Fruit fly (Drosophila melanogaster) whole organism, embryonic: ENCODE results near the gene CG14230.
A peak's percentile ranks its signal among the peaks of the same experiment; 100 is the strongest.

ENCODE experiments used
- Asciz ChIP-seq: fragments of 200-800 bp; sonication (Bioruptor generic); optimal IDR thresholded peaks from 2 replicates; lab custom pipeline; 2017; ENCODE audit warnings: missing biosample characterization, mild to moderate bottlenecking, missing genetic modification characterization, missing genetic modification reagents
- Atf-2 ChIP-seq: fragments of 200-800 bp; sonication (Bioruptor generic); optimal IDR thresholded peaks from 2 replicates; lab custom pipeline; 2016; ENCODE audit warnings: missing biosample characterization, missing genetic modification characterization
- CG10267 ChIP-seq: fragments of 200-800 bp; sonication (Bioruptor generic); optimal IDR thresholded peaks from 2 replicates; lab custom pipeline; 2018; ENCODE audit warnings: missing biosample characterization, mild to moderate bottlenecking, missing genetic modification characterization, moderate library complexity
- CG10431 ChIP-seq: fragments of 200-800 bp; sonication (Bioruptor generic); optimal IDR thresholded peaks from 3 replicates; lab custom pipeline; 2018; ENCODE audit warnings: missing biosample characterization, mild to moderate bottlenecking, missing genetic modification characterization
- CG11085 ChIP-seq: fragments of 200-800 bp; sonication (Bioruptor generic); IDR thresholded peaks from 2 replicates; pipeline ENCODE4 v1.3.6; 2022; ENCODE audit warnings: missing biosample characterization, missing genetic modification characterization
- CG11560 ChIP-seq: fragments of 200-800 bp; sonication (Bioruptor generic); IDR thresholded peaks from 3 replicates; pipeline ENCODE4 v1.3.6; 2022; ENCODE audit warnings: missing biosample characterization, missing genetic modification characterization
- CG11695 ChIP-seq: fragments of 200-800 bp; sonication (Bioruptor generic); IDR thresholded peaks from 3 replicates; pipeline ENCODE4 v1.3.6; 2022; ENCODE audit warnings: missing biosample characterization, missing genetic modification characterization
- CG11696 ChIP-seq: fragments of 200-800 bp; sonication (Bioruptor generic); IDR thresholded peaks from 2 replicates; pipeline ENCODE4 v1.3.6; 2022; ENCODE audit warnings: missing biosample characterization, missing genetic modification characterization
- CG12071 ChIP-seq: fragments of 200-800 bp; sonication (Bioruptor generic); optimal IDR thresholded peaks from 3 replicates; lab custom pipeline; 2018; ENCODE audit warnings: missing biosample characterization, mild to moderate bottlenecking, missing genetic modification characterization
- CG12104 ChIP-seq: fragments of 200-800 bp; sonication (Bioruptor generic); optimal IDR thresholded peaks from 3 replicates; lab custom pipeline; 2016; ENCODE audit warnings: missing biosample characterization, missing genetic modification characterization
- CG12391 ChIP-seq: fragments of 200-800 bp; sonication (Bioruptor generic); optimal IDR thresholded peaks from 3 replicates; lab custom pipeline; 2018; ENCODE audit warnings: missing biosample characterization, mild to moderate bottlenecking, missing genetic modification characterization, moderate library complexity
- CG12769 ChIP-seq: fragments of 200-800 bp; sonication (Bioruptor generic); optimal IDR thresholded peaks from 2 replicates; lab custom pipeline; 2019; ENCODE audit warnings: missing biosample characterization, mild to moderate bottlenecking, missing genetic modification characterization, moderate library complexity
- CG13287 ChIP-seq: fragments of 200-800 bp; sonication (Bioruptor generic); IDR thresholded peaks from 2 replicates; pipeline ENCODE4 v1.3.6; 2022; ENCODE audit warnings: missing biosample characterization, missing genetic modification characterization; ENCODE audit not compliant: partially characterized antibody
- CG18599 ChIP-seq: fragments of 200-800 bp; sonication (Bioruptor generic); optimal IDR thresholded peaks from 3 replicates; lab custom pipeline; 2017; ENCODE audit warnings: missing biosample characterization, missing genetic modification characterization, mild to moderate bottlenecking, moderate library complexity, missing genetic modification reagents
- CG2889 ChIP-seq: fragments of 200-800 bp; sonication (Bioruptor generic); IDR thresholded peaks from 3 replicates; pipeline ENCODE4 v1.3.6; 2022; ENCODE audit warnings: missing biosample characterization, missing genetic modification characterization
- CG31224 ChIP-seq: fragments of 200-800 bp; sonication (Bioruptor generic); IDR thresholded peaks from 2 replicates; pipeline ENCODE4 v1.3.6; 2022; ENCODE audit warnings: missing biosample characterization, missing genetic modification characterization
- CG3847 ChIP-seq: fragments of 200-800 bp; sonication (Bioruptor generic); IDR thresholded peaks from 2 replicates; pipeline ENCODE4 v1.3.6; 2022; ENCODE audit warnings: missing biosample characterization, missing genetic modification characterization
- CG4404 ChIP-seq: fragments of 200-800 bp; sonication (Bioruptor generic); IDR thresholded peaks from 2 replicates; pipeline ENCODE4 v1.3.6; 2022; ENCODE audit warnings: missing biosample characterization, missing genetic modification characterization
- CG7271 ChIP-seq: fragments of 200-800 bp; sonication (Bioruptor generic); optimal IDR thresholded peaks from 2 replicates; lab custom pipeline; 2018; ENCODE audit warnings: missing biosample characterization, mild to moderate bottlenecking, missing genetic modification characterization, moderate library complexity
- CG7357 ChIP-seq: fragments of 200-800 bp; sonication (Bioruptor generic); IDR thresholded peaks from 3 replicates; pipeline ENCODE4 v1.3.6; 2022; ENCODE audit warnings: missing biosample characterization, missing genetic modification characterization
- CG7987 ChIP-seq: fragments of 200-800 bp; sonication (Bioruptor generic); optimal IDR thresholded peaks from 2 replicates; lab custom pipeline; 2018; ENCODE audit warnings: missing biosample characterization, mild to moderate bottlenecking, missing genetic modification characterization, moderate library complexity
- CG8281 ChIP-seq: fragments of 200-800 bp; sonication (Bioruptor generic); optimal IDR thresholded peaks from 2 replicates; lab custom pipeline; 2018; ENCODE audit warnings: missing biosample characterization, mild to moderate bottlenecking, missing genetic modification characterization, moderate library complexity
- CG8290 ChIP-seq, 3 experiments: fragments of 200-800 bp; sonication (Bioruptor generic); optimal IDR thresholded peaks; 2 replicates each; lab custom pipeline; 2016 to 2019; ENCODE audit warnings: missing biosample characterization in 3 of 3, missing genetic modification characterization in 3 of 3, mild to moderate bottlenecking in 2 of 3, moderate library complexity in 1 of 3
- CG9727 ChIP-seq: fragments of 200-800 bp; sonication (Bioruptor generic); optimal IDR thresholded peaks from 3 replicates; lab custom pipeline; 2017; ENCODE audit warnings: missing biosample characterization, mild to moderate bottlenecking, missing genetic modification characterization
- CG9797 ChIP-seq: fragments of 200-800 bp; sonication (Bioruptor generic); optimal IDR thresholded peaks from 3 replicates; lab custom pipeline; 2018; ENCODE audit warnings: missing biosample characterization, mild to moderate bottlenecking, missing genetic modification characterization
- CHES-1-like ChIP-seq: fragments of 200-800 bp; sonication (Bioruptor generic); optimal IDR thresholded peaks from 2 replicates; lab custom pipeline; 2016; ENCODE audit warnings: missing biosample characterization, missing genetic modification characterization
- CkIIα-i1 ChIP-seq: fragments of 200-800 bp; sonication (Bioruptor generic); IDR thresholded peaks from 2 replicates; pipeline ENCODE4 v1.3.6; 2022; ENCODE audit warnings: missing biosample characterization, missing genetic modification characterization
- Dref ChIP-seq: fragments of 200-800 bp; sonication (Bioruptor generic); IDR thresholded peaks from 2 replicates; pipeline ENCODE4 v1.3.6; 2022; ENCODE audit warnings: missing biosample characterization, missing genetic modification characterization
- Optix ChIP-seq: fragments of 200-800 bp; sonication (Bioruptor generic); IDR thresholded peaks from 3 replicates; pipeline ENCODE4 v1.3.6; 2022; ENCODE audit warnings: missing biosample characterization, missing genetic modification characterization
- Sox102F ChIP-seq: fragments of 200-800 bp; sonication (Bioruptor generic); optimal IDR thresholded peaks from 2 replicates; lab custom pipeline; 2018; ENCODE audit warnings: missing biosample characterization, mild to moderate bottlenecking, missing genetic modification characterization, moderate library complexity
- Ssrp ChIP-seq: fragments of 200-800 bp; sonication (Bioruptor generic); optimal IDR thresholded peaks from 2 replicates; lab custom pipeline; 2018; ENCODE audit warnings: missing biosample characterization, mild to moderate bottlenecking, missing genetic modification characterization, moderate library complexity
- Xrp1 ChIP-seq: fragments of 200-800 bp; sonication (Bioruptor generic); IDR thresholded peaks from 2 replicates; pipeline ENCODE4 v1.3.6; 2022; ENCODE audit warnings: missing biosample characterization, missing genetic modification characterization
- cato ChIP-seq: fragments of 200-800 bp; sonication (Bioruptor generic); optimal IDR thresholded peaks from 2 replicates; lab custom pipeline; 2016; ENCODE audit warnings: missing biosample characterization, missing genetic modification characterization, borderline replicate concordance
- chn ChIP-seq: fragments of 200-800 bp; sonication (Bioruptor generic); optimal IDR thresholded peaks from 2 replicates; lab custom pipeline; 2016; ENCODE audit warnings: missing biosample characterization, missing genetic modification characterization
- dan ChIP-seq: fragments of 200-800 bp; sonication (Bioruptor generic); IDR thresholded peaks from 2 replicates; pipeline ENCODE4 v1.3.6; 2022; ENCODE audit warnings: missing biosample characterization, missing genetic modification characterization
- fd64A ChIP-seq: fragments of 200-800 bp; sonication (Bioruptor generic); optimal IDR thresholded peaks from 3 replicates; lab custom pipeline; 2018; ENCODE audit warnings: missing biosample characterization, mild to moderate bottlenecking, missing genetic modification characterization
- fu2 ChIP-seq: fragments of 200-800 bp; sonication (Bioruptor generic); optimal IDR thresholded peaks from 2 replicates; lab custom pipeline; 2016; ENCODE audit warnings: missing biosample characterization, missing genetic modification characterization
- hbn ChIP-seq: fragments of 200-800 bp; sonication (Bioruptor generic); IDR thresholded peaks from 2 replicates; pipeline ENCODE4 v1.3.6; 2022; ENCODE audit warnings: missing biosample characterization, missing genetic modification characterization; ENCODE audit not compliant: partially characterized antibody
- jing ChIP-seq: fragments of 200-800 bp; sonication (Bioruptor generic); optimal IDR thresholded peaks from 2 replicates; lab custom pipeline; 2018; ENCODE audit warnings: missing biosample characterization, mild to moderate bottlenecking, missing genetic modification characterization
- pum ChIP-seq: fragments of 200-800 bp; sonication (Bioruptor generic); optimal IDR thresholded peaks from 2 replicates; lab custom pipeline; 2016; ENCODE audit warnings: missing biosample characterization, missing genetic modification characterization
- ranshi ChIP-seq: fragments of 200-800 bp; sonication (Bioruptor generic); IDR thresholded peaks from 2 replicates; pipeline ENCODE4 v1.3.6; 2022; ENCODE audit warnings: missing biosample characterization, missing genetic modification characterization
- ro ChIP-seq: fragments of 200-800 bp; sonication (Bioruptor generic); IDR thresholded peaks from 2 replicates; pipeline ENCODE4 v1.3.6; 2022; ENCODE audit warnings: missing biosample characterization, missing genetic modification characterization
- sd ChIP-seq: fragments of 200-800 bp; sonication (Bioruptor generic); optimal IDR thresholded peaks from 3 replicates; lab custom pipeline; 2018; ENCODE audit warnings: missing biosample characterization, mild to moderate bottlenecking, missing genetic modification characterization, moderate library complexity
- sens ChIP-seq: fragments of 200-800 bp; sonication (Bioruptor generic); peaks from one replicate; lab custom pipeline; 2016; ENCODE audit warnings: missing biosample characterization, missing genetic modification characterization
- seq ChIP-seq: fragments of 200-800 bp; sonication (Bioruptor generic); IDR thresholded peaks from 2 replicates; pipeline ENCODE4 v1.3.6; 2022; ENCODE audit warnings: missing biosample characterization, missing genetic modification characterization
- sisA ChIP-seq: fragments of 200-800 bp; sonication (Bioruptor generic); IDR thresholded peaks from 2 replicates; pipeline ENCODE4 v1.3.6; 2022; ENCODE audit warnings: missing biosample characterization, missing genetic modification characterization
- usp ChIP-seq: fragments of >200 bp; optimal IDR thresholded peaks from 2 replicates; lab custom pipeline; 2017; ENCODE audit warnings: missing biosample characterization, missing genetic modification characterization
- vvl ChIP-seq: fragments of 200-800 bp; sonication (Bioruptor generic); IDR thresholded peaks from 2 replicates; pipeline ENCODE4 v1.3.6; 2022; ENCODE audit warnings: missing biosample characterization, missing genetic modification characterization
- z ChIP-seq: fragments of 200-800 bp; sonication (Bioruptor generic); IDR thresholded peaks from 3 replicates; pipeline ENCODE4 v1.3.6; 2022; ENCODE audit warnings: missing biosample characterization, missing genetic modification characterization
- zfh1 ChIP-seq: fragments of 200-800 bp; sonication (Bioruptor generic); IDR thresholded peaks from 3 replicates; pipeline ENCODE4 v1.3.6; 2022; ENCODE audit warnings: missing biosample characterization, missing genetic modification characterization
- zfh2 ChIP-seq: fragments of 200-800 bp; sonication (Bioruptor generic); optimal IDR thresholded peaks from 2 replicates; lab custom pipeline; 2016; ENCODE audit warnings: missing biosample characterization, missing genetic modification characterization

Gene CG14230

DNA sequence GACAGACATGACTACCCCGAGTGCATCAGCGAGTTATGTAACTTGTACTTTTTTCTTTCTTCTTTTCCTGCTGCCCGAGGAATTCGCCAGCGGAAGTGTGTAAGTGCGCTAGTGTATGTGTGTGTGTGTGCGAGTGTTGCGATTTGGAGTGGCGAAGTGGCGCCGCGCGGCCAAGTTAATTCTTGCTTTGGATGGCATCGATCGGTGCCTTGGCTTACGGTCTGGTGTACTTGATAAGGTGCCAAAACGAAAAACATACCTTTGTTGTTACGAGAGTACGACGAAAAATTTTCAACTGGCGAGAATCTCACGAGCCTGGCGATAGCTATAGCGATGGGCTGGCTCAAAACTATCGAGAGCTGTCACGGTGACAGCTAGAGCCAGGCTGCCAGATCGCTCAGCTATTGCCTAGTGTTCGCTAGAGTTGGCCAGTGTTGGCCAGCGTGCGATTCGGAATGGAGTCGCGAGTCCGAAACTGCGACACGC, 40.1 kb downstream of the CG14230 start, which contains the start of the genes CG18809, COX6B, CG33932 and Rpp20 (continued):
- TF ChIP-seq zfh1 (GFP tag; lab: Robert Waterston, UW) = peak; percentile 66; the same call in 2 of the 3 replicates
- peak; percentile 53 for TF ChIP-seq CG9727 (GFP tag; lab: Kevin White, UChicago)
- no peak for TF ChIP-seq CG11695 (GFP tag; lab: Robert Waterston, UW)
- TF ChIP-seq pum (GFP tag; lab: Kevin White, UChicago) = peak; percentile 62
- TF ChIP-seq Atf-2 (GFP tag; lab: Kevin White, UChicago) = peak; percentile 27
- peak; percentile 73 for TF ChIP-seq sd (tag; lab: Kevin White, UChicago)
- no peak for TF ChIP-seq dan
- TF ChIP-seq fu2 (GFP tag; lab: Kevin White, UChicago) = peak; percentile 68
- no peak for TF ChIP-seq CG7357 (GFP tag; lab: Robert Waterston, UW)
- TF ChIP-seq zfh2 = peak; percentile 87
- TF ChIP-seq cato (GFP tag; lab: Kevin White, UChicago) = peak; percentile 0
- TF ChIP-seq ro (GFP tag; lab: Robert Waterston, UW) = no peak
- TF ChIP-seq hbn = peak; percentile 91
- peak; percentile 18; the same call in 1 of the 2 replicates for TF ChIP-seq CG4404 (GFP tag; lab: Robert Waterston, UW)
- peak; percentile 95 for TF ChIP-seq CG10267 (tag; lab: Kevin White, UChicago)
- TF ChIP-seq CG9797 (GFP tag; lab: Kevin White, UChicago) = peak; percentile 53
- peak; percentile 74 for TF ChIP-seq CG18599 (GFP tag; lab: Kevin White, UChicago)
- TF ChIP-seq Ssrp = no peak
- peak; percentile 91 for TF ChIP-seq sens
- no peak for TF ChIP-seq CG12071
- TF ChIP-seq CG8281 = no peak
- no peak for TF ChIP-seq jing (GFP tag; lab: Kevin White, UChicago)
- peak; percentile 39 for TF ChIP-seq chn (GFP tag; lab: Kevin White, UChicago)
- peak; percentile 95 for TF ChIP-seq CG13287 (GFP tag; lab: Robert Waterston, UW)
- TF ChIP-seq CG2889 (GFP tag; lab: Robert Waterston, UW) = no peak
- TF ChIP-seq seq = no peak
- TF ChIP-seq Sox102F (GFP tag; lab: Kevin White, UChicago) = no peak
- TF ChIP-seq CG10431 = no peak
- TF ChIP-seq CG12104 (GFP tag; lab: Kevin White, UChicago) = peak; percentile 27
- peak; percentile 66 for TF ChIP-seq CG8290 (GFP tag; optimal IDR thresholded peaks at IDR 0.05; lab: Kevin White, UChicago)
- peak in 1 of 2 experiments; percentile 95 for TF ChIP-seq CG8290 (tag; optimal IDR thresholded peaks at IDR 0.05; lab: Kevin White, UChicago)
- peak; percentile 67 for TF ChIP-seq Dref
- TF ChIP-seq CkIIα-i1 (GFP tag; lab: Robert Waterston, UW) = no peak
- peak; percentile 11 for TF ChIP-seq CG7987 (GFP tag; lab: Kevin White, UChicago)
- peak; percentile 72; the same call in 2 of the 3 replicates for TF ChIP-seq CG11560 (tag; lab: Robert Waterston, UW)
- TF ChIP-seq CG11696 = no peak
- no peak for TF ChIP-seq usp
- TF ChIP-seq CG12391 = peak; percentile 60
- no peak for TF ChIP-seq z (GFP tag; lab: Robert Waterston, UW)
- TF ChIP-seq ranshi (GFP tag; lab: Robert Waterston, UW) = peak; percentile 61
- no peak for TF ChIP-seq CG12769 (tag; lab: Kevin White, UChicago)
- TF ChIP-seq CG31224 = 0 out of 2 replicates have a peak, but pooled peaks have one; percentile 24
- TF ChIP-seq Optix = 0 out of 3 replicates have a peak, but pooled peaks have one; percentile 48
- TF ChIP-seq CG7271 (tag; lab: Kevin White, UChicago) = peak; percentile 2
- TF ChIP-seq vvl (GFP tag; lab: Robert Waterston, UW) = peak; percentile 77
- TF ChIP-seq CHES-1-like (GFP tag; lab: Kevin White, UChicago) = peak; percentile 88
- no peak for TF ChIP-seq Asciz (GFP tag; lab: Kevin White, UChicago)
- peak; percentile 59 for TF ChIP-seq Xrp1 (GFP tag; lab: Robert Waterston, UW)
- TF ChIP-seq CG11085 = peak; percentile 73
- TF ChIP-seq CG3847 (GFP tag; lab: Robert Waterston, UW) = peak; percentile 94
- TF ChIP-seq fd64A (GFP tag; lab: Kevin White, UChicago) = peak; percentile 16
- TF ChIP-seq sisA (GFP tag; lab: Robert Waterston, UW) = peak; percentile 62; the same call in 1 of the 2 replicates
